Worm (Caenorhabditis elegans) whole organism, young adult: Measurements from ENCODE around the gene CD4.1.

ENCODE experiments used
- B0019.2 ChIP-seq: fragments of 200-800 bp; sonication (Bioruptor generic); conservative IDR thresholded peaks from 2 replicates; pipeline ENCODE4 v1.3.6; 2022; ENCODE audit warnings: missing genetic modification reagents, missing genetic modification characterization, missing compliant biosample characterization
- B0261.1 ChIP-seq: sonication (generic microtip); optimal IDR thresholded peaks from 2 replicates; lab custom pipeline; 2016; ENCODE audit warnings: mild to moderate bottlenecking, missing genetic modification characterization, moderate library complexity, missing compliant biosample characterization
- C06A6.2 ChIP-seq: fragments of 200-800 bp; sonication (Bioruptor generic); conservative IDR thresholded peaks from 2 replicates; pipeline ENCODE4 v1.3.6; 2022; ENCODE audit warnings: missing genetic modification characterization, missing compliant biosample characterization
- D2030.7 ChIP-seq: fragments of 200-800 bp; sonication (Bioruptor generic); IDR thresholded peaks from 2 replicates; pipeline ENCODE4 v1.3.6; 2022; ENCODE audit warnings: missing genetic modification reagents, missing genetic modification characterization, missing compliant biosample characterization
- F33H1.4 ChIP-seq: fragments of 200-800 bp; sonication (Bioruptor generic); IDR thresholded peaks from 2 replicates; pipeline ENCODE4 v1.3.6; 2022; ENCODE audit warnings: missing genetic modification reagents, missing genetic modification characterization, missing compliant biosample characterization
- F49E8.2 ChIP-seq: sonication (generic microtip); optimal IDR thresholded peaks from 3 replicates; lab custom pipeline; 2017; ENCODE audit warnings: missing genetic modification characterization, mild to moderate bottlenecking, missing compliant biosample characterization, antibody characterized with exemption, moderate library complexity; ENCODE audit not compliant: insufficient read depth
- F55B11.4 ChIP-seq: sonication (generic microtip); optimal IDR thresholded peaks from 2 replicates; lab custom pipeline; 2016; ENCODE audit warnings: missing compliant biosample characterization, missing genetic modification characterization, borderline replicate concordance; ENCODE audit not compliant: insufficient read depth
- K12H6.12 ChIP-seq: fragments of 200-800 bp; sonication (Bioruptor generic); optimal IDR thresholded peaks from 2 replicates; lab custom pipeline; 2018; ENCODE audit warnings: mild to moderate bottlenecking, missing genetic modification characterization, missing compliant biosample characterization
- T26A5.8 ChIP-seq: sonication (generic microtip); optimal IDR thresholded peaks from 2 replicates; lab custom pipeline; 2016; ENCODE audit warnings: missing genetic modification characterization, missing compliant biosample characterization
- Y53G8AR.9 ChIP-seq: fragments of 200-800 bp; sonication (Bioruptor generic); conservative IDR thresholded peaks from 2 replicates; pipeline ENCODE4 v1.3.6; 2022; ENCODE audit warnings: missing genetic modification reagents, missing genetic modification characterization, missing compliant biosample characterization
- Y79H2A.3 ChIP-seq: fragments of 200-800 bp; sonication (Bioruptor generic); conservative IDR thresholded peaks from 2 replicates; pipeline ENCODE4 v1.3.6; 2022; ENCODE audit warnings: missing genetic modification reagents, missing genetic modification characterization, missing compliant biosample characterization
- ama-1 ChIP-seq, 3 experiments: fragments of 150-350 bp in 1 of 3; sonication (generic microtip) in 2 of 3; optimal IDR thresholded peaks; 2 replicates each; lab custom pipeline; 2014 to 2018; ENCODE audit warnings: missing biosample characterization in 2 of 3, missing genetic modification characterization in 2 of 3, missing genetic modification reagents in 2 of 3
- aptf-2 ChIP-seq: fragments of 200-800 bp; sonication (Bioruptor generic); conservative IDR thresholded peaks from 2 replicates; pipeline ENCODE4 v1.3.6; 2022; ENCODE audit warnings: missing genetic modification reagents, missing genetic modification characterization, missing compliant biosample characterization
- atf-7 ChIP-seq: sonication (generic microtip); optimal IDR thresholded peaks from 2 replicates; lab custom pipeline; 2017; ENCODE audit warnings: mild to moderate bottlenecking, missing genetic modification characterization, missing compliant biosample characterization
- bed-2 ChIP-seq: fragments of 200-800 bp; sonication (Bioruptor generic); IDR thresholded peaks from 2 replicates; pipeline ENCODE4 v1.3.6; 2022; ENCODE audit warnings: missing genetic modification reagents, missing genetic modification characterization, missing compliant biosample characterization
- ccch-3 ChIP-seq: fragments of 200-800 bp; sonication (Bioruptor generic); optimal IDR thresholded peaks from 2 replicates; lab custom pipeline; 2018; ENCODE audit warnings: mild to moderate bottlenecking, missing genetic modification characterization, missing compliant biosample characterization
- cebp-2 ChIP-seq: fragments of 200-800 bp; sonication (Bioruptor generic); IDR thresholded peaks from 2 replicates; pipeline ENCODE4 v1.3.6; 2022; ENCODE audit warnings: missing genetic modification characterization, missing compliant biosample characterization
- ceh-27 ChIP-seq: fragments of 200-800 bp; sonication (Bioruptor generic); optimal IDR thresholded peaks from 2 replicates; lab custom pipeline; 2018; ENCODE audit warnings: mild to moderate bottlenecking, missing genetic modification characterization, moderate library complexity, missing compliant biosample characterization
- ceh-79 ChIP-seq: sonication (generic microtip); optimal IDR thresholded peaks from 2 replicates; lab custom pipeline; 2017; ENCODE audit warnings: mild to moderate bottlenecking, missing genetic modification characterization, missing compliant biosample characterization
- ceh-91 ChIP-seq: fragments of 200-800 bp; sonication (Bioruptor generic); IDR thresholded peaks from 2 replicates; pipeline ENCODE4 v1.3.6; 2022; ENCODE audit warnings: missing genetic modification reagents, missing genetic modification characterization, missing compliant biosample characterization
- chd-7 ChIP-seq: sonication (generic microtip); optimal IDR thresholded peaks from 2 replicates; lab custom pipeline; 2016; ENCODE audit warnings: mild to moderate bottlenecking, missing genetic modification characterization, moderate library complexity, missing compliant biosample characterization
- dpl-1 ChIP-seq: fragments of 150-350 bp; optimal IDR thresholded peaks from 2 replicates; lab custom pipeline; 2014; ENCODE audit warnings: missing biosample characterization, missing genetic modification reagents, missing genetic modification characterization
- egl-18 ChIP-seq: fragments of 200-800 bp; sonication (Bioruptor generic); IDR thresholded peaks from 2 replicates; pipeline ENCODE4 v1.3.6; 2022; ENCODE audit warnings: missing genetic modification reagents, missing genetic modification characterization, missing compliant biosample characterization
- egl-44 ChIP-seq: fragments of 200-800 bp; sonication (Bioruptor generic); IDR thresholded peaks from 2 replicates; pipeline ENCODE4 v1.3.6; 2022; ENCODE audit warnings: missing genetic modification reagents, missing genetic modification characterization, missing compliant biosample characterization
- him-1 ChIP-seq: sonication (generic microtip); optimal IDR thresholded peaks from 2 replicates; lab custom pipeline; 2016; ENCODE audit warnings: missing genotype, missing genetic modification reagents, missing genetic modification characterization, missing compliant biosample characterization
- let-607 ChIP-seq, 2 experiments: fragments of 200-800 bp in 1 of 2; sonication (Bioruptor generic) in 1 of 2; sonication (generic microtip) in 1 of 2; optimal IDR thresholded peaks; 2 replicates each; lab custom pipeline; 2016 to 2018; ENCODE audit warnings: mild to moderate bottlenecking in 2 of 2, missing compliant biosample characterization in 2 of 2, missing genetic modification characterization in 2 of 2, moderate library complexity in 2 of 2, missing genotype in 1 of 2
- lin-35 ChIP-seq, 3 experiments: fragments of 150-350 bp in 2 of 3; sonication (generic microtip) in 1 of 3; optimal IDR thresholded peaks; 2 replicates each; lab custom pipeline; 2014 to 2018; ENCODE audit warnings: missing biosample characterization in 3 of 3, missing genetic modification characterization in 3 of 3, missing genetic modification reagents in 3 of 3
- lin-54 ChIP-seq: fragments of 200-800 bp; sonication (Bioruptor generic); optimal IDR thresholded peaks from 2 replicates; lab custom pipeline; 2018; ENCODE audit warnings: mild to moderate bottlenecking, missing genetic modification characterization, missing compliant biosample characterization
- lsl-1 ChIP-seq: fragments of 200-800 bp; sonication (Bioruptor generic); optimal IDR thresholded peaks from 2 replicates; lab custom pipeline; 2018; ENCODE audit warnings: mild to moderate bottlenecking, missing genetic modification characterization, moderate library complexity, missing compliant biosample characterization
- mcd-1 ChIP-seq: fragments of 200-800 bp; sonication (Bioruptor generic); IDR thresholded peaks from 2 replicates; pipeline ENCODE4 v1.3.6; 2022; ENCODE audit warnings: missing genetic modification reagents, missing genetic modification characterization, missing compliant biosample characterization
- mxl-1 ChIP-seq: sonication (generic microtip); optimal IDR thresholded peaks from 2 replicates; lab custom pipeline; 2016; ENCODE audit warnings: missing genetic modification characterization, missing compliant biosample characterization
- nfya-2 ChIP-seq: fragments of 200-800 bp; sonication (Bioruptor generic); IDR thresholded peaks from 2 replicates; pipeline ENCODE4 v1.3.6; 2022; ENCODE audit warnings: missing genetic modification reagents, missing genetic modification characterization, missing compliant biosample characterization
- nhr-120 ChIP-seq: fragments of 200-800 bp; sonication (Bioruptor generic); IDR thresholded peaks from 2 replicates; pipeline ENCODE4 v1.3.6; 2022; ENCODE audit warnings: missing genetic modification characterization, missing compliant biosample characterization
- nhr-90 ChIP-seq: sonication (generic microtip); optimal IDR thresholded peaks from 2 replicates; lab custom pipeline; 2016; ENCODE audit warnings: missing genotype, mild to moderate bottlenecking, missing genetic modification characterization, missing compliant biosample characterization
- sea-2 ChIP-seq: fragments of 200-800 bp; sonication (Bioruptor generic); IDR thresholded peaks from 2 replicates; pipeline ENCODE4 v1.3.6; 2022; ENCODE audit warnings: missing genetic modification characterization, missing compliant biosample characterization
- snpc-1.1 ChIP-seq: sonication (generic microtip); optimal IDR thresholded peaks from 2 replicates; lab custom pipeline; 2017; ENCODE audit warnings: missing genetic modification characterization, mild to moderate bottlenecking, missing compliant biosample characterization, antibody characterized with exemption, moderate library complexity, missing genotype, missing genetic modification reagents; ENCODE audit not compliant: insufficient read depth
- tbp1 ChIP-seq: fragments of 200-800 bp; sonication (Bioruptor generic); optimal IDR thresholded peaks from 2 replicates; lab custom pipeline; 2018; ENCODE audit warnings: mild to moderate bottlenecking, missing genetic modification characterization, missing compliant biosample characterization
- unc-130 ChIP-seq: sonication (generic microtip); optimal IDR thresholded peaks from 2 replicates; lab custom pipeline; 2016; ENCODE audit warnings: missing genetic modification reagents, missing genetic modification characterization, missing compliant biosample characterization
- unc-62 ChIP-seq: fragments of 150-350 bp; optimal IDR thresholded peaks from 2 replicates; lab custom pipeline; 2014; ENCODE audit warnings: missing biosample characterization, missing genetic modification reagents, missing genetic modification characterization
- zfh-2 ChIP-seq: fragments of 200-800 bp; sonication (Bioruptor generic); conservative IDR thresholded peaks from 2 replicates; pipeline ENCODE4 v1.3.6; 2022; ENCODE audit warnings: missing genetic modification reagents, missing genetic modification characterization, missing compliant biosample characterization
- ztf-18 ChIP-seq: sonication (generic microtip); optimal IDR thresholded peaks from 2 replicates; lab custom pipeline; 2016; ENCODE audit warnings: missing genotype, mild to moderate bottlenecking, missing genetic modification characterization, missing compliant biosample characterization
- ztf-25 ChIP-seq: fragments of 200-800 bp; sonication (Bioruptor generic); IDR thresholded peaks from 2 replicates; pipeline ENCODE4 v1.3.6; 2022; ENCODE audit warnings: missing genetic modification reagents, missing genetic modification characterization, missing compliant biosample characterization

CD4.1 gene

ce11 chrV:5619372-5619771, 13.0 kb downstream of the CD4.1 start (continued):
- TF ChIP-seq mcd-1 (GFP tag; lab: Robert Waterston, UW) (peak; percentile 86), F33H1.4 (peak; percentile 58; the same call in 1 of the 2 replicates), snpc-1.1 (tag; lab: Kevin White, UChicago) (no peak), lin-54 (GFP tag; lab: Kevin White, UChicago) (peak; percentile 58), F49E8.2 (no peak), nhr-90 (no peak), F55B11.4 (tag; lab: Kevin White, UChicago) (no peak), ceh-91 (GFP tag; lab: Robert Waterston, UW) (peak; percentile 72), D2030.7 (peak; percentile 67), mxl-1 (tag; lab: Kevin White, UChicago) (no peak)
- TF ChIP-seq, all 124 proteins: peak for 13

- TF ChIP-seq lsl-1 (GFP tag; lab: Kevin White, UChicago) = no peak
- no peak for TF ChIP-seq ceh-27 (GFP tag; lab: Kevin White, UChicago)
- no peak for TF ChIP-seq zfh-2 (GFP tag; lab: Robert Waterston, UW)
- no peak for TF ChIP-seq ama-1 (optimal IDR thresholded peaks at IDR 0.05; lab: Kevin White, UChicago)
- TF ChIP-seq ama-1 (GFP tag; optimal IDR thresholded peaks at IDR 0.05; lab: Kevin White, UChicago) = no peak
- no peak for TF ChIP-seq aptf-2
- no peak for TF ChIP-seq him-1 (tag; lab: Kevin White, UChicago)
- no peak for TF ChIP-seq ztf-18 (tag; lab: Kevin White, UChicago)
- no peak for TF ChIP-seq nhr-120 (GFP tag; lab: Robert Waterston, UW)
These were observed 13.7 kb downstream of the CD4.1 start, which contains the start of gene memb-2 for ce11 chrV:5620040-5620439. Gene memb-2, minus strand, starts transcription at chrV:5620140.

- no peak for TF ChIP-seq bed-2 (GFP tag; lab: Robert Waterston, UW)
- TF ChIP-seq ceh-79 (tag; lab: Kevin White, UChicago) = no peak
- TF ChIP-seq C06A6.2 (GFP tag; lab: Robert Waterston, UW) = no peak
- TF ChIP-seq F55B11.4 (tag; lab: Kevin White, UChicago) = no peak
- no peak for TF ChIP-seq egl-44
- TF ChIP-seq egl-18 (GFP tag; lab: Robert Waterston, UW) = no peak
- TF ChIP-seq nfya-2 (GFP tag; lab: Robert Waterston, UW) = no peak
- TF ChIP-seq B0019.2 (GFP tag; lab: Robert Waterston, UW) = no peak
- TF ChIP-seq let-607 (tag; optimal IDR thresholded peaks at IDR 0.05; lab: Kevin White, UChicago) = no peak
- no peak for TF ChIP-seq unc-62 (GFP tag; lab: Kevin White, UChicago)
- TF ChIP-seq, all 124 proteins: peak for 0
These were observed 15.0 kb downstream of the CD4.1 start, which contains the start of gene M03E7.1 for ce11 chrV:5621390-5621789. Gene M03E7.1, plus strand, starts transcription at chrV:5621690.

- peak; percentile 17 for TF ChIP-seq K12H6.12 (tag; lab: Kevin White, UChicago)
- no peak for TF ChIP-seq tbp1 (GFP tag; lab: Kevin White, UChicago)
These were observed 21.7 kb downstream of the CD4.1 start for ce11 chrV:5628014-5628413.

ce11 chrV:5630792-5631191, 24.4 kb downstream of the CD4.1 start, which contains the start of gene acy-4:
Gene acy-4, minus strand, starts transcription at chrV:5630892.
- no peak for TF ChIP-seq dpl-1
- TF ChIP-seq chd-7 (tag; lab: Kevin White, UChicago) = no peak
- no peak for TF ChIP-seq unc-130 (GFP tag; lab: Kevin White, UChicago)
- no peak for TF ChIP-seq mxl-1 (tag; lab: Kevin White, UChicago)
- TF ChIP-seq ztf-25 = no peak
- TF ChIP-seq Y79H2A.3 (GFP tag; lab: Robert Waterston, UW) = no peak
- no peak for TF ChIP-seq sea-2 (GFP tag; lab: Robert Waterston, UW)
- TF ChIP-seq cebp-2 (GFP tag; lab: Robert Waterston, UW) = no peak
- TF ChIP-seq ccch-3 = no peak
- TF ChIP-seq Y53G8AR.9 = no peak
- no peak for TF ChIP-seq atf-7 (tag; lab: Kevin White, UChicago)
- TF ChIP-seq zfh-2 (GFP tag; lab: Robert Waterston, UW) = no peak
- no peak for TF ChIP-seq T26A5.8 (tag; lab: Kevin White, UChicago)
- TF ChIP-seq B0261.1 (tag; lab: Kevin White, UChicago) = no peak
- TF ChIP-seq lin-35 (GFP tag; optimal IDR thresholded peaks at IDR 0.05; lab: Kevin White, UChicago) = no peak
